ENCODE assay signal across 4 worm cellular contexts in genomic region chrIII:8650235-8650817, ce11.
A peak's percentile ranks its signal among the peaks of the same experiment; 100 is the strongest.
TF ChIP-seq lines count a peak whose summit lies in the region.

TSS of gene flp-23 (plus strand) at chrIII:8650767.

TF ChIP-seq in whole organism, L2 larva, 48 proteins besides CTCF, POLR2A, EP300 and RAD21:
- TF ChIP-seq lsy-2 (tag; optimal IDR thresholded peaks at IDR 0.05; lab: Kevin White, UChicago) (peak in 1 of 2 experiments; percentile 48), sma-3 (GFP tag; optimal IDR thresholded peaks at IDR 0.05; lab: Kevin White, UChicago) (peak; percentile 10), lin-13 (GFP tag; optimal IDR thresholded peaks at IDR 0.05; lab: Kevin White, UChicago) (peak; percentile 43), nhr-129 (tag; optimal IDR thresholded peaks at IDR 0.05; lab: Kevin White, UChicago) (peak; percentile 37), unc-55 (GFP tag; optimal IDR thresholded peaks at IDR 0.05; lab: Kevin White, UChicago) (peak; percentile 62), unc-62 (GFP tag; optimal IDR thresholded peaks at IDR 0.05; lab: Kevin White, UChicago) (no peak)

TF ChIP-seq in whole organism, L4 larva, 104 proteins besides CTCF, POLR2A, EP300 and RAD21 (continues in another document):
- TF ChIP-seq ces-1 (GFP tag; optimal IDR thresholded peaks at IDR 0.05; lab: Kevin White, UChicago) (no peak), nhr-76 (tag; optimal IDR thresholded peaks at IDR 0.05; lab: Kevin White, UChicago) (no peak), unc-130 (GFP tag; optimal IDR thresholded peaks at IDR 0.05; lab: Kevin White, UChicago) (peak; percentile 29), vab-7 (GFP tag; IDR thresholded peaks at IDR 0.05; lab: Robert Waterston, UW) (peak; percentile 67; the same call in 1 of the 2 replicates), mes-2 (tag; optimal IDR thresholded peaks at IDR 0.05; lab: Kevin White, UChicago; ENCODE audit: poor library complexity, severe bottlenecking) (peak; percentile 73), nhr-28 (tag; optimal IDR thresholded peaks at IDR 0.05; lab: Kevin White, UChicago) (no peak), ceh-44 (GFP tag; IDR thresholded peaks at IDR 0.05; lab: Robert Waterston, UW) (peak; percentile 26; the same call in 1 of the 2 replicates), F49E8.2 (tag; optimal IDR thresholded peaks at IDR 0.05; lab: Kevin White, UChicago; ENCODE audit: borderline replicate concordance) (no peak), T26A8.4 (GFP tag; IDR thresholded peaks at IDR 0.05; lab: Robert Waterston, UW) (peak; percentile 12; the same call in 1 of the 2 replicates), lin-13 (GFP tag; optimal IDR thresholded peaks at IDR 0.05; lab: Kevin White, UChicago) (peak; percentile 62), nhr-6 (tag; optimal IDR thresholded peaks at IDR 0.05; lab: Kevin White, UChicago) (no peak), zip-11 (GFP tag; IDR thresholded peaks at IDR 0.05; lab: Robert Waterston, UW) (no peak), zfp-2 (tag; optimal IDR thresholded peaks at IDR 0.05; lab: Kevin White, UChicago) (no peak), hif-1 (tag; optimal IDR thresholded peaks at IDR 0.05; lab: Kevin White, UChicago) (no peak), F26F4.8 (GFP tag; conservative IDR thresholded peaks at IDR 0.05; lab: Robert Waterston, UW) (peak; percentile 68; the same call in 1 of the 2 replicates), dve-1 (tag; optimal IDR thresholded peaks at IDR 0.05; lab: Kevin White, UChicago; ENCODE audit: insufficient read depth) (peak; percentile 2), mdt-29 (GFP tag; IDR thresholded peaks at IDR 0.05; lab: Robert Waterston, UW) (no peak), nhr-10 (tag; optimal IDR thresholded peaks at IDR 0.05; lab: Kevin White, UChicago) (no peak), skn-1 (tag; optimal IDR thresholded peaks at IDR 0.05; lab: Kevin White, UChicago) (no peak), zfp-3 (GFP tag; conservative IDR thresholded peaks at IDR 0.05; lab: Robert Waterston, UW) (no peak), zag-1 (tag; optimal IDR thresholded peaks at IDR 0.05; lab: Kevin White, UChicago) (no peak), dmd-8 (GFP tag; IDR thresholded peaks at IDR 0.05; lab: Robert Waterston, UW) (no peak), lin-15B (tag; optimal IDR thresholded peaks at IDR 0.05; lab: Kevin White, UChicago) (no peak), lin-1 (GFP tag; IDR thresholded peaks at IDR 0.05; lab: Robert Waterston, UW) (no peak), attf-4 (tag; optimal IDR thresholded peaks at IDR 0.05; lab: Kevin White, UChicago) (no peak), ztf-7 (tag; optimal IDR thresholded peaks at IDR 0.05; lab: Kevin White, UChicago) (no peak), nhr-41 (GFP tag; IDR thresholded peaks at IDR 0.05; lab: Robert Waterston, UW) (no peak), set-16 (GFP tag; IDR thresholded peaks at IDR 0.05; lab: Robert Waterston, UW) (peak; percentile 68)

TF ChIP-seq in whole organism, late embryonic, 69 proteins besides CTCF, POLR2A, EP300 and RAD21 (continues in another document):
- TF ChIP-seq odd-2 (tag; optimal IDR thresholded peaks at IDR 0.05; lab: Kevin White, UChicago): no peak
- peak; percentile 65 for TF ChIP-seq ceh-34 (tag; optimal IDR thresholded peaks at IDR 0.05; lab: Kevin White, UChicago)
- TF ChIP-seq ceh-24 (tag; optimal IDR thresholded peaks at IDR 0.05; lab: Kevin White, UChicago): peak; percentile 10
- TF ChIP-seq ceh-18 (tag; optimal IDR thresholded peaks at IDR 0.05; lab: Kevin White, UChicago): peak; percentile 39
- peak; percentile 6 for TF ChIP-seq ets-4 (tag; optimal IDR thresholded peaks at IDR 0.05; lab: Kevin White, UChicago)
- no peak for TF ChIP-seq unc-42 (tag; optimal IDR thresholded peaks at IDR 0.05; lab: Kevin White, UChicago)
- TF ChIP-seq sox-2 (GFP tag; IDR thresholded peaks at IDR 0.05; lab: Robert Waterston, UW): peak; percentile 53
- peak; percentile 64 for TF ChIP-seq ceh-19 (GFP tag; optimal IDR thresholded peaks at IDR 0.05; lab: Kevin White, UChicago)
- no peak for TF ChIP-seq ceh-45 (GFP tag; IDR thresholded peaks at IDR 0.05; lab: Robert Waterston, UW)
- peak; percentile 54 for TF ChIP-seq eyg-1 (tag; optimal IDR thresholded peaks at IDR 0.05; lab: Kevin White, UChicago)
- no peak for TF ChIP-seq pha-4 (tag; optimal IDR thresholded peaks at IDR 0.05; lab: Kevin White, UChicago)
- TF ChIP-seq K02D7.2 (tag; optimal IDR thresholded peaks at IDR 0.05; lab: Kevin White, UChicago): peak; percentile 42
- peak; percentile 44 for TF ChIP-seq pat-9 (tag; optimal IDR thresholded peaks at IDR 0.05; lab: Kevin White, UChicago)
- TF ChIP-seq ceh-2 (tag; optimal IDR thresholded peaks at IDR 0.05; lab: Kevin White, UChicago): peak; percentile 41
- peak; percentile 70 for TF ChIP-seq tbx-2 (tag; optimal IDR thresholded peaks at IDR 0.05; lab: Kevin White, UChicago)
- peak; percentile 68 for TF ChIP-seq fkh-6 (tag; optimal IDR thresholded peaks at IDR 0.05; lab: Kevin White, UChicago)
- peak; percentile 33 for TF ChIP-seq rnt-1 (tag; optimal IDR thresholded peaks at IDR 0.05; lab: Kevin White, UChicago)
- TF ChIP-seq fkh-10 (GFP tag; optimal IDR thresholded peaks at IDR 0.05; lab: Kevin White, UChicago): no peak
- TF ChIP-seq che-1 (tag; optimal IDR thresholded peaks at IDR 0.05; lab: Kevin White, UChicago): peak; percentile 79
- peak; percentile 53 for TF ChIP-seq sdc-2 (tag; optimal IDR thresholded peaks at IDR 0.05; lab: Kevin White, UChicago)
- TF ChIP-seq gmeb-2 (tag; optimal IDR thresholded peaks at IDR 0.05; lab: Kevin White, UChicago): peak; percentile 78
- peak; percentile 53 for TF ChIP-seq ztf-16 (tag; optimal IDR thresholded peaks at IDR 0.05; lab: Kevin White, UChicago)
- peak; percentile 60 for TF ChIP-seq fax-1 (tag; optimal IDR thresholded peaks at IDR 0.05; lab: Kevin White, UChicago)
- no peak for TF ChIP-seq hlh-8 (tag; optimal IDR thresholded peaks at IDR 0.05; lab: Kevin White, UChicago)
- TF ChIP-seq ceh-31 (tag; optimal IDR thresholded peaks at IDR 0.05; lab: Kevin White, UChicago): peak; percentile 57
- TF ChIP-seq nhr-232 (tag; optimal IDR thresholded peaks at IDR 0.05; lab: Kevin White, UChicago): peak; percentile 69
- peak; percentile 60 for TF ChIP-seq npax-4 (tag; optimal IDR thresholded peaks at IDR 0.05; lab: Kevin White, UChicago)
- TF ChIP-seq pqm-1 (tag; optimal IDR thresholded peaks at IDR 0.05; lab: Kevin White, UChicago): peak; percentile 17
- peak; percentile 54 for TF ChIP-seq dmd-4 (tag; optimal IDR thresholded peaks at IDR 0.05; lab: Kevin White, UChicago; ENCODE audit: borderline replicate concordance)
- no peak for TF ChIP-seq nhr-11 (tag; optimal IDR thresholded peaks at IDR 0.05; lab: Kevin White, UChicago)
- peak; percentile 57 for TF ChIP-seq ttx-3 (tag; optimal IDR thresholded peaks at IDR 0.05; lab: Kevin White, UChicago)

TF ChIP-seq in whole organism, mixed stage, embryonic, 35 proteins besides CTCF, POLR2A, EP300 and RAD21:
- TF ChIP-seq ceh-83 (GFP tag; optimal IDR thresholded peaks at IDR 0.05; lab: Kevin White, UChicago) (peak; percentile 89), bed-3 (GFP tag; optimal IDR thresholded peaks at IDR 0.05; lab: Kevin White, UChicago) (peak; percentile 68), nhr-28 (tag; optimal IDR thresholded peaks at IDR 0.05; lab: Kevin White, UChicago) (no peak), ham-2 (GFP tag; optimal IDR thresholded peaks at IDR 0.05; lab: Kevin White, UChicago) (peak; percentile 34), flh-1 (GFP tag; optimal IDR thresholded peaks at IDR 0.05; lab: Kevin White, UChicago) (peak; percentile 52), ceh-43 (GFP tag; optimal IDR thresholded peaks at IDR 0.05; lab: Kevin White, UChicago) (peak; percentile 71), sptf-1 (tag; optimal IDR thresholded peaks at IDR 0.05; lab: Kevin White, UChicago) (peak; percentile 88), mls-2 (tag; optimal IDR thresholded peaks at IDR 0.05; lab: Kevin White, UChicago) (peak; percentile 87), drap-1 (GFP tag; optimal IDR thresholded peaks at IDR 0.05; lab: Kevin White, UChicago) (peak; percentile 80), elt-3 (tag; optimal IDR thresholded peaks at IDR 0.05; lab: Kevin White, UChicago) (no peak), ces-1 (GFP tag; optimal IDR thresholded peaks at IDR 0.05; lab: Kevin White, UChicago) (peak; percentile 6), sem-2 (GFP tag; optimal IDR thresholded peaks at IDR 0.05; lab: Kevin White, UChicago) (peak; percentile 73), mab-5 (tag; optimal IDR thresholded peaks at IDR 0.05; lab: Kevin White, UChicago) (no peak), mep-1 (tag; optimal IDR thresholded peaks at IDR 0.05; lab: Kevin White, UChicago) (peak; percentile 12), nhr-12 (tag; optimal IDR thresholded peaks at IDR 0.05; lab: Kevin White, UChicago) (no peak), snpc-4 (tag; optimal IDR thresholded peaks at IDR 0.05; lab: Kevin White, UChicago) (no peak), lsy-2 (tag; optimal IDR thresholded peaks at IDR 0.05; lab: Kevin White, UChicago) (no peak), blmp-1 (tag; optimal IDR thresholded peaks at IDR 0.05; lab: Kevin White, UChicago) (peak; percentile 22), cnd-1 (tag; optimal IDR thresholded peaks at IDR 0.05; lab: Kevin White, UChicago) (peak; percentile 78), unc-120 (tag; optimal IDR thresholded peaks at IDR 0.05; lab: Kevin White, UChicago; ENCODE audit: poor library complexity, severe bottlenecking) (peak; percentile 66), M03D4.4 (tag; optimal IDR thresholded peaks at IDR 0.05; lab: Kevin White, UChicago) (peak; percentile 85), hlh-1 (tag; optimal IDR thresholded peaks at IDR 0.05; lab: Kevin White, UChicago) (peak; percentile 0), lin-32 (GFP tag; optimal IDR thresholded peaks at IDR 0.05; lab: Kevin White, UChicago) (peak; percentile 50)
